Worm (Caenorhabditis elegans) whole organism, L4 larva: Measurements from ENCODE around the gene F49F1.12.
A peak's percentile ranks its signal among the peaks of the same experiment; 100 is the strongest.

Source experiments
- D1046.2 ChIP-seq: fragments of 200-800 bp; sonication (Bioruptor generic); IDR thresholded peaks from 2 replicates; pipeline ENCODE4 v1.3.6; 2022; ENCODE audit warnings: missing genetic modification characterization, missing compliant biosample characterization
- F49E8.2 ChIP-seq: sonication (generic microtip); optimal IDR thresholded peaks from 2 replicates; lab custom pipeline; 2016; ENCODE audit warnings: missing compliant biosample characterization, mild to moderate bottlenecking, missing genetic modification characterization, borderline replicate concordance
- R02D3.7 ChIP-seq: fragments of 150-350 bp; sonication (generic microtip); optimal IDR thresholded peaks from 3 replicates; lab custom pipeline; 2014; ENCODE audit warnings: missing biosample characterization, missing genetic modification characterization
- T20F7.1 ChIP-seq: fragments of 200-800 bp; sonication (Bioruptor generic); optimal IDR thresholded peaks from 2 replicates; lab custom pipeline; 2018; ENCODE audit warnings: mild to moderate bottlenecking, missing genetic modification characterization, missing compliant biosample characterization
- Y105C5A.15 ChIP-seq: fragments of 200-800 bp; sonication (Bioruptor generic); IDR thresholded peaks from 2 replicates; pipeline ENCODE4 v1.3.6; 2022; ENCODE audit warnings: missing genetic modification characterization, missing compliant biosample characterization
- Y75B8A.6 ChIP-seq: fragments of 200-800 bp; sonication (Bioruptor generic); IDR thresholded peaks from 2 replicates; pipeline ENCODE4 v1.3.6; 2022; ENCODE audit warnings: missing genetic modification reagents, missing genetic modification characterization, missing compliant biosample characterization
- ZK337.2 ChIP-seq: fragments of 200-800 bp; sonication (Bioruptor generic); IDR thresholded peaks from 2 replicates; pipeline ENCODE4 v1.3.6; 2022; ENCODE audit warnings: missing genetic modification reagents, missing genetic modification characterization, missing compliant biosample characterization
- ceh-20 ChIP-seq: fragments of 200-800 bp; sonication (Bioruptor generic); IDR thresholded peaks from 2 replicates; pipeline ENCODE4 v1.3.6; 2022; ENCODE audit warnings: missing genetic modification reagents, missing genetic modification characterization, missing compliant biosample characterization
- ceh-44 ChIP-seq: fragments of 200-800 bp; sonication (Bioruptor generic); IDR thresholded peaks from 2 replicates; pipeline ENCODE4 v1.3.6; 2022; ENCODE audit warnings: missing genetic modification reagents, missing genetic modification characterization, missing compliant biosample characterization
- ceh-62 ChIP-seq: sonication (generic microtip); optimal IDR thresholded peaks from 2 replicates; lab custom pipeline; 2017; ENCODE audit warnings: missing biosample characterization, missing genetic modification characterization
- ctbp-1 ChIP-seq: fragments of 200-800 bp; sonication (Bioruptor generic); IDR thresholded peaks from 2 replicates; pipeline ENCODE4 v1.3.6; 2022; ENCODE audit warnings: missing genetic modification reagents, missing genetic modification characterization, missing compliant biosample characterization
- daf-12 ChIP-seq: fragments of 150-350 bp; optimal IDR thresholded peaks from 2 replicates; lab custom pipeline; 2014; ENCODE audit warnings: missing biosample characterization, missing genetic modification reagents, missing genetic modification characterization
- daf-16 ChIP-seq, 3 experiments: sonication (generic microtip); optimal IDR thresholded peaks; 2 replicates each; lab custom pipeline; 2016 to 2017; ENCODE audit warnings: missing genetic modification characterization in 3 of 3, missing genetic modification reagents in 3 of 3, mild to moderate bottlenecking in 2 of 3, missing compliant biosample characterization in 2 of 3, missing biosample characterization in 1 of 3, moderate library complexity in 1 of 3
- daf-8 ChIP-seq: fragments of 200-800 bp; sonication (Bioruptor generic); IDR thresholded peaks from 2 replicates; pipeline ENCODE4 v1.3.6; 2022; ENCODE audit warnings: missing genetic modification characterization, missing compliant biosample characterization
- dmd-6 ChIP-seq: fragments of 200-800 bp; sonication (Bioruptor generic); IDR thresholded peaks from 2 replicates; pipeline ENCODE4 v1.3.6; 2022; ENCODE audit warnings: missing genetic modification reagents, missing genetic modification characterization, missing compliant biosample characterization
- dmd-9 ChIP-seq: fragments of 200-800 bp; sonication (Bioruptor generic); IDR thresholded peaks from 2 replicates; pipeline ENCODE4 v1.3.6; 2022; ENCODE audit warnings: missing genetic modification reagents, missing genetic modification characterization, missing compliant biosample characterization
- duxl-1 ChIP-seq: sonication (generic microtip); optimal IDR thresholded peaks from 2 replicates; lab custom pipeline; 2016; ENCODE audit warnings: mild to moderate bottlenecking, missing genetic modification characterization, moderate library complexity, missing compliant biosample characterization; ENCODE audit not compliant: poor library complexity
- dve-1 ChIP-seq: sonication (generic microtip); optimal IDR thresholded peaks from 2 replicates; lab custom pipeline; 2017; ENCODE audit warnings: antibody characterized with exemption, mild to moderate bottlenecking, missing genetic modification characterization, missing compliant biosample characterization; ENCODE audit not compliant: insufficient read depth
- gei-8 ChIP-seq: fragments of 200-800 bp; sonication (Bioruptor generic); optimal IDR thresholded peaks from 2 replicates; lab custom pipeline; 2018; ENCODE audit warnings: mild to moderate bottlenecking, missing genetic modification characterization, missing compliant biosample characterization
- hmg-1.1 ChIP-seq: fragments of 200-800 bp; sonication (Bioruptor generic); IDR thresholded peaks from 2 replicates; pipeline ENCODE4 v1.3.6; 2022; ENCODE audit warnings: missing genetic modification reagents, missing genetic modification characterization, missing compliant biosample characterization
- lim-7 ChIP-seq: fragments of 200-800 bp; sonication (Bioruptor generic); IDR thresholded peaks from 2 replicates; pipeline ENCODE4 v1.3.6; 2022; ENCODE audit warnings: missing genetic modification characterization, missing compliant biosample characterization
- lin-13 ChIP-seq: fragments of 150-350 bp; optimal IDR thresholded peaks from 2 replicates; lab custom pipeline; 2014; ENCODE audit warnings: missing biosample characterization, missing genetic modification reagents, missing genetic modification characterization
- lin-15B ChIP-seq: fragments of 150-350 bp; sonication (generic microtip); optimal IDR thresholded peaks from 3 replicates; lab custom pipeline; 2014; ENCODE audit warnings: missing biosample characterization, missing genetic modification characterization
- mdt-29 ChIP-seq: fragments of 200-800 bp; sonication (Bioruptor generic); IDR thresholded peaks from 2 replicates; pipeline ENCODE4 v1.3.6; 2022; ENCODE audit warnings: missing genetic modification reagents, missing genetic modification characterization, missing compliant biosample characterization
- mep-1 ChIP-seq: fragments of 150-350 bp; sonication (generic microtip); optimal IDR thresholded peaks from 3 replicates; lab custom pipeline; 2014; ENCODE audit warnings: missing biosample characterization, missing genetic modification characterization
- mes-2 ChIP-seq: sonication (generic microtip); optimal IDR thresholded peaks from 2 replicates; lab custom pipeline; 2016; ENCODE audit warnings: missing genotype, mild to moderate bottlenecking, missing genetic modification characterization, missing compliant biosample characterization; ENCODE audit not compliant: poor library complexity, severe bottlenecking
- mxl-2 ChIP-seq: fragments of 200-800 bp; sonication (Bioruptor generic); conservative IDR thresholded peaks from 2 replicates; pipeline ENCODE4 v1.3.6; 2022; ENCODE audit warnings: missing genetic modification reagents, missing genetic modification characterization, missing compliant biosample characterization
- mxl-3 ChIP-seq: fragments of 200-800 bp; sonication (Bioruptor generic); optimal IDR thresholded peaks from 2 replicates; lab custom pipeline; 2018; ENCODE audit warnings: mild to moderate bottlenecking, missing genetic modification characterization, missing compliant biosample characterization
- nhr-237 ChIP-seq: sonication (generic microtip); optimal IDR thresholded peaks from 2 replicates; lab custom pipeline; 2017; ENCODE audit warnings: missing biosample characterization, missing genetic modification characterization
- nhr-25 ChIP-seq: sonication (generic microtip); optimal IDR thresholded peaks from 2 replicates; lab custom pipeline; 2017; ENCODE audit warnings: missing genetic modification characterization, mild to moderate bottlenecking, missing compliant biosample characterization, antibody characterized with exemption, moderate library complexity, borderline replicate concordance; ENCODE audit not compliant: insufficient read depth
- nhr-6 ChIP-seq: fragments of 150-350 bp; optimal IDR thresholded peaks from 2 replicates; lab custom pipeline; 2014; ENCODE audit warnings: missing biosample characterization, missing genetic modification characterization
- php-3 ChIP-seq: fragments of 200-800 bp; sonication (Bioruptor generic); IDR thresholded peaks from 2 replicates; pipeline ENCODE4 v1.3.6; 2022; ENCODE audit warnings: missing genetic modification reagents, missing genetic modification characterization, missing compliant biosample characterization
- saeg-2 ChIP-seq: fragments of 200-800 bp; sonication (Bioruptor generic); IDR thresholded peaks from 2 replicates; pipeline ENCODE4 v1.3.6; 2022; ENCODE audit warnings: missing genetic modification reagents, missing genetic modification characterization, missing compliant biosample characterization
- skn-1 ChIP-seq: fragments of 150-350 bp; optimal IDR thresholded peaks from 2 replicates; lab custom pipeline; 2014; ENCODE audit warnings: missing biosample characterization, missing genetic modification characterization
- spr-1 ChIP-seq: sonication (generic microtip); optimal IDR thresholded peaks from 2 replicates; lab custom pipeline; 2016; ENCODE audit warnings: mild to moderate bottlenecking, missing genetic modification characterization, missing compliant biosample characterization
- unc-130 ChIP-seq: sonication (generic microtip); optimal IDR thresholded peaks from 2 replicates; lab custom pipeline; 2016; ENCODE audit warnings: missing genetic modification reagents, missing genetic modification characterization, missing compliant biosample characterization
- unc-62 ChIP-seq, 3 experiments: fragments of 150-350 bp in 1 of 3; sonication (generic microtip); optimal IDR thresholded peaks in 2 of 3; peaks in 1 of 3; 1 replicate in 1 of 3; 2 replicates in 2 of 3; lab custom pipeline; 2014 to 2017; ENCODE audit warnings: missing biosample characterization in 3 of 3, missing genetic modification characterization in 3 of 3, missing genetic modification reagents in 3 of 3, missing genotype in 1 of 3
- ztf-7 ChIP-seq: fragments of 150-350 bp; optimal IDR thresholded peaks from 2 replicates; lab custom pipeline; 2014; ENCODE audit warnings: missing biosample characterization, missing genetic modification characterization

The F49F1.12 gene

ce11 chrIV:4137472-4137871 is 5.4 kb downstream of the F49F1.12 start, which contains the start of gene F49F1.9:
Gene F49F1.9 (minus strand): TSS chrIV:4137572.
- TF ChIP-seq ctbp-1 (GFP tag; lab: Robert Waterston, UW) = no peak
- TF ChIP-seq daf-12 (tag; lab: Kevin White, UChicago) = no peak
- no peak for TF ChIP-seq lim-7 (GFP tag; lab: Robert Waterston, UW)
- TF ChIP-seq mdt-29 (GFP tag; lab: Robert Waterston, UW) = no peak
- no peak for TF ChIP-seq ZK337.2 (GFP tag; lab: Robert Waterston, UW)
- TF ChIP-seq mxl-3 = no peak
- no peak for TF ChIP-seq ceh-62
- TF ChIP-seq duxl-1 (tag; lab: Kevin White, UChicago) = no peak
- no peak for TF ChIP-seq lin-15B (tag; lab: Kevin White, UChicago)
- no peak for TF ChIP-seq daf-16 (GFP tag; optimal IDR thresholded peaks at IDR 0.05; lab: Kevin White, UChicago)
- no peak for TF ChIP-seq daf-16 (tag; optimal IDR thresholded peaks at IDR 0.05; lab: Kevin White, UChicago)
- no peak for TF ChIP-seq mes-2 (tag; lab: Kevin White, UChicago)
- TF ChIP-seq mep-1 = no peak
- no peak for TF ChIP-seq ztf-7 (tag; lab: Kevin White, UChicago)
- TF ChIP-seq R02D3.7 (tag; lab: Kevin White, UChicago) = no peak
- no peak for TF ChIP-seq F49E8.2
- TF ChIP-seq php-3 (GFP tag; lab: Robert Waterston, UW) = no peak
- TF ChIP-seq unc-130 (GFP tag; lab: Kevin White, UChicago) = no peak
- TF ChIP-seq T20F7.1 = no peak
- TF ChIP-seq lin-13 (GFP tag; lab: Kevin White, UChicago) = no peak
- no peak for TF ChIP-seq dmd-6

ce11 chrIV:4135744-4136143 is 7.1 kb downstream of the F49F1.12 start, which contains the start of gene F49F1.17:
Gene F49F1.17 (minus strand): TSS chrIV:4135844.
- no peak for TF ChIP-seq dmd-9 (GFP tag; lab: Robert Waterston, UW)
- TF ChIP-seq ceh-20 (GFP tag; lab: Robert Waterston, UW) = no peak
- TF ChIP-seq dve-1 (tag; lab: Kevin White, UChicago) = no peak

- TF ChIP-seq dmd-6 = peak; percentile 30; the same call in 1 of the 2 replicates
- TF ChIP-seq, all 104 proteins: peak for 1; not testable (repeated sequence) for 103
These were observed 17.2 kb downstream of the F49F1.12 start, which contains the start of gene F49F1.7 for ce11 chrIV:4125657-4126056. Gene F49F1.7 (minus strand): TSS chrIV:4125757.

DNA sequence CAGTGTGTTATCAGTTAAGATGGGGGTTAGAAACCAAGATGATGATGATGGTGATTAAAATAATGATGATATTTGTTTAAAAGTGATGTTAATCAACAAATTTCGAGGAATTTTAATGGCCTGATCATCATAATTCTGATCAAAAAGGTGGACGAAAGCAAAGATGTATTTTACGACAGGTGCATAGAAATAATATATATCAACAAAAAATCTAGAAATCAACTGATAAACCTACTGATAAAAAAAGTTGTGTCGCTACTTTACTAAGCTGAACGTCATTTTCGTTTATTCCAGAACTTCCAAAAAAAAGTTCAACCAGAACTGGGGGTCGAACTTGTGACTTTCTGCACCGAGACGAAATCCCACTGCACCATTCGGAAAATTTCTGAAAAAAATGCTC is 19.8 kb downstream of the F49F1.12 start, which contains the start of gene mul-1:
Gene mul-1, minus strand, starts transcription at position 84 of the 400 bp plus-strand sequence.
- no peak for TF ChIP-seq ztf-7 (tag; lab: Kevin White, UChicago)
- TF ChIP-seq nhr-25 = no peak
- no peak for TF ChIP-seq saeg-2
- TF ChIP-seq ceh-44 (GFP tag; lab: Robert Waterston, UW) = no peak
- TF ChIP-seq D1046.2 = no peak
- peak in 1 of 2 experiments; percentile 8 for TF ChIP-seq unc-62 (GFP tag; optimal IDR thresholded peaks at IDR 0.05 in 1 of 2; lab: Kevin White, UChicago)
- TF ChIP-seq unc-62 (tag; optimal IDR thresholded peaks at IDR 0.05; lab: Kevin White, UChicago) = no peak
- TF ChIP-seq nhr-237 (tag; lab: Kevin White, UChicago) = no peak
- TF ChIP-seq dve-1 (tag; lab: Kevin White, UChicago) = no peak
- no peak for TF ChIP-seq daf-16 (GFP tag; optimal IDR thresholded peaks at IDR 0.05; lab: Kevin White, UChicago)
- TF ChIP-seq daf-16 (tag; optimal IDR thresholded peaks at IDR 0.05; lab: Kevin White, UChicago) = peak; percentile 42
- TF ChIP-seq daf-8 (GFP tag; lab: Robert Waterston, UW) = no peak
- TF ChIP-seq dmd-6 = peak; percentile 59
- no peak for TF ChIP-seq hmg-1.1 (GFP tag; lab: Robert Waterston, UW)
- no peak for TF ChIP-seq php-3 (GFP tag; lab: Robert Waterston, UW)
- no peak for TF ChIP-seq Y75B8A.6 (GFP tag; lab: Robert Waterston, UW)
- no peak for TF ChIP-seq mxl-2
- no peak for TF ChIP-seq spr-1 (tag; lab: Kevin White, UChicago)
- TF ChIP-seq gei-8 (GFP tag; lab: Kevin White, UChicago) = no peak
- TF ChIP-seq nhr-6 (tag; lab: Kevin White, UChicago) = no peak
- TF ChIP-seq Y105C5A.15 (GFP tag; lab: Robert Waterston, UW) = no peak
- no peak for TF ChIP-seq skn-1 (tag; lab: Kevin White, UChicago)
